Fruit fly (Drosophila melanogaster) whole organism, pupa: ENCODE data around the gene CheA84a.

ENCODE experiments used
- CG12605 ChIP-seq: fragments of 200-800 bp; sonication (Bioruptor generic); IDR thresholded peaks from 2 replicates; pipeline ENCODE4 v1.3.6; 2022; ENCODE audit warnings: missing biosample characterization, missing genetic modification characterization
- CG17806 ChIP-seq: fragments of 200-800 bp; sonication (Bioruptor generic); optimal IDR thresholded peaks from 2 replicates; lab custom pipeline; 2018; ENCODE audit warnings: missing biosample characterization, mild to moderate bottlenecking, missing genetic modification characterization, moderate library complexity
- EcR ChIP-seq: fragments of 200-800 bp; sonication (Bioruptor generic); optimal IDR thresholded peaks from 3 replicates; lab custom pipeline; 2019; ENCODE audit warnings: missing biosample characterization, missing genetic modification characterization, mild to moderate bottlenecking, moderate library complexity, missing genetic modification reagents
- gl ChIP-seq: fragments of 200-800 bp; sonication (Bioruptor generic); optimal IDR thresholded peaks from 2 replicates; lab custom pipeline; 2018; ENCODE audit warnings: missing biosample characterization, mild to moderate bottlenecking, missing genetic modification characterization

DNA sequence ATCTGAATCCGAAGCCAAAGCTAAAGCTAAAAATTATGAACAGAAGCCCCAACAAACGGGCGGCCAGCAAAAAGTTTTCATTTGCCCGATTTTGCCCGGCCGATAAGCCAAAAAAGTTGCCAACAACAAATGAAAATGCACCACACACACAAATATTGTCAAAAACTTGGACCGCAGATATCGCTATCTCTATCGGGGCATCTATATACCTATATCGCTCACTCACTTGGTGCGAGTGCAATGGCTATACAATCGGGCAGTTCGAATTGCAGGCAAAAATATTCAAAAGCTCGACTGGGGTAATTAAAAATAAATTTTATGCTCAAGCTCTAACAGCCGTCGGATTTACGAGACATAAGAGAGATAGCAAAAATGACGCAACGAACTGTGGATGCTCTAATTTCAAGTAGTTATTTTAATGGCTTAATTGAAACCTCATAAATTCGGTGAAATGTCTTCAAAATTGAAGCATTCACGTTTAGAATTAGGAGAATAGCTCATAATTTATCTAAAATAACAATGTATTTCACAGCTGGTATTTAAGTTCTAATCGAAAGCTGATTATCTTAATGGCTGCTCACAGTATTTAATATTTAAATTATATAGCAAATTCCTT lies 28.5 kb downstream of the CheA84a start:
- TF ChIP-seq CG17806 (no peak), gl (tag; lab: Kevin White, UChicago) (no peak), CG12605 (no peak), EcR (GFP tag; lab: Kevin White, UChicago) (no peak)
